Worm (Caenorhabditis elegans) whole organism, midembryonic: Measurements from ENCODE around the gene Y67D8C.7.

ENCODE experiments used
- T22C8.4 ChIP-seq: fragments of 200-800 bp; sonication (Bioruptor generic); IDR thresholded peaks from 2 replicates; pipeline ENCODE4 v1.3.6; 2022; ENCODE audit warnings: missing genetic modification characterization, missing compliant biosample characterization
- cog-1 ChIP-seq: sonication (generic microtip); optimal IDR thresholded peaks from 2 replicates; lab custom pipeline; 2016; ENCODE audit warnings: missing genetic modification characterization, missing compliant biosample characterization
- flt-1 ChIP-seq: fragments of 200-800 bp; sonication (Bioruptor generic); IDR thresholded peaks from 2 replicates; pipeline ENCODE4 v1.3.6; 2022; ENCODE audit warnings: missing genetic modification characterization, missing compliant biosample characterization
- klf-2 ChIP-seq: fragments of 200-800 bp; sonication (Bioruptor generic); conservative IDR thresholded peaks from 2 replicates; pipeline ENCODE4 v1.3.6; 2022; ENCODE audit warnings: missing genetic modification reagents, missing genetic modification characterization, missing compliant biosample characterization
- med-1 ChIP-seq: sonication (generic microtip); optimal IDR thresholded peaks from 2 replicates; lab custom pipeline; 2017; ENCODE audit warnings: missing genetic modification characterization, mild to moderate bottlenecking, missing compliant biosample characterization, antibody characterized with exemption, missing genetic modification reagents; ENCODE audit not compliant: insufficient read depth
- ref-1 ChIP-seq: fragments of 200-800 bp; sonication (Bioruptor generic); conservative IDR thresholded peaks from 2 replicates; pipeline ENCODE4 v1.3.6; 2022; ENCODE audit warnings: missing genetic modification reagents, missing genetic modification characterization, missing compliant biosample characterization
- tab-1 ChIP-seq: fragments of 200-800 bp; sonication (Bioruptor generic); IDR thresholded peaks from 2 replicates; pipeline ENCODE4 v1.3.6; 2022; ENCODE audit warnings: missing genetic modification characterization, missing compliant biosample characterization
- ztf-23 ChIP-seq: fragments of 200-800 bp; sonication (Bioruptor generic); IDR thresholded peaks from 2 replicates; pipeline ENCODE4 v1.3.6; 2022; ENCODE audit warnings: missing genetic modification reagents, missing genetic modification characterization, missing compliant biosample characterization
- ztf-29 ChIP-seq: fragments of 200-800 bp; sonication (Bioruptor generic); IDR thresholded peaks from 2 replicates; pipeline ENCODE4 v1.3.6; 2022; ENCODE audit warnings: missing genetic modification reagents, missing genetic modification characterization, missing compliant biosample characterization

Gene Y67D8C.7

DNA sequence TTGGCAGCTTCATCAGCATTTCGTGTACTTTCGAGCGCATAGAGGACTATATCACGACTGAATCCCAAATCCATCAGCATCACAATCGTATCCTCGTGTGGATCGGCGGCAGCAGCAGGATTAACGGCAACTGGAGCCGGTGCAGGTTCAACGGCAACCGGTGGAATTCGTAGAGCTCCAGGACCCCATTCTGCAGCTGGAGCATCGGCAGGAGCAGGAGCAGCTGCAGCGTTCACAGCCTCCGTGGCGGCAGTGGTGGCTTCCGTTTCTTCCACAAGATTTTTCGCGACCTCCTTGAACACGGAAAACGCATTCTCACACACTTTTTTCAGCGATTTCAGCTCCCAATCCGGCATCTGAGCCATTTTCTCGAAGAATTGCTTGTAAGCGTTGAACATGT, 22.6 kb downstream of the Y67D8C.7 start:
- TF ChIP-seq klf-2 (GFP tag; lab: Robert Waterston, UW) = no peak
- TF ChIP-seq ref-1 (GFP tag; lab: Robert Waterston, UW) = no peak
- TF ChIP-seq tab-1 (GFP tag; lab: Robert Waterston, UW) = no peak
- TF ChIP-seq T22C8.4 (GFP tag; lab: Robert Waterston, UW) = no peak
- TF ChIP-seq ztf-29 (GFP tag; lab: Robert Waterston, UW) = no peak
- no peak for TF ChIP-seq flt-1 (GFP tag; lab: Robert Waterston, UW)
- no peak for TF ChIP-seq ztf-23
- no peak for TF ChIP-seq cog-1 (tag; lab: Kevin White, UChicago)
- TF ChIP-seq med-1 = no peak

- no peak for TF ChIP-seq med-1
- TF ChIP-seq flt-1 (GFP tag; lab: Robert Waterston, UW) = no peak
- TF ChIP-seq klf-2 (GFP tag; lab: Robert Waterston, UW) = no peak
- no peak for TF ChIP-seq tab-1 (GFP tag; lab: Robert Waterston, UW)
- no peak for TF ChIP-seq T22C8.4 (GFP tag; lab: Robert Waterston, UW)
- no peak for TF ChIP-seq ztf-23
- no peak for TF ChIP-seq ztf-29 (GFP tag; lab: Robert Waterston, UW)
- TF ChIP-seq ref-1 (GFP tag; lab: Robert Waterston, UW) = no peak
- no peak for TF ChIP-seq cog-1 (tag; lab: Kevin White, UChicago)
Measured at ce11 chrIV:3038740-3039139, 28.0 kb downstream of the Y67D8C.7 start.

- TF ChIP-seq cog-1 (tag; lab: Kevin White, UChicago) = no peak
- TF ChIP-seq ztf-23 = no peak
Measured at ce11 chrIV:3037932-3038331, 28.8 kb downstream of the Y67D8C.7 start.

ce11 chrIV:3035375-3035774, 31.4 kb downstream of the Y67D8C.7 start:
- TF ChIP-seq T22C8.4 (GFP tag; lab: Robert Waterston, UW) = no peak
- TF ChIP-seq tab-1 (GFP tag; lab: Robert Waterston, UW) = no peak
- TF ChIP-seq ztf-23 = no peak
- no peak for TF ChIP-seq med-1
- no peak for TF ChIP-seq klf-2 (GFP tag; lab: Robert Waterston, UW)
- no peak for TF ChIP-seq ref-1 (GFP tag; lab: Robert Waterston, UW)
- no peak for TF ChIP-seq cog-1 (tag; lab: Kevin White, UChicago)
- no peak for TF ChIP-seq ztf-29 (GFP tag; lab: Robert Waterston, UW)
- TF ChIP-seq flt-1 (GFP tag; lab: Robert Waterston, UW) = no peak

DNA sequence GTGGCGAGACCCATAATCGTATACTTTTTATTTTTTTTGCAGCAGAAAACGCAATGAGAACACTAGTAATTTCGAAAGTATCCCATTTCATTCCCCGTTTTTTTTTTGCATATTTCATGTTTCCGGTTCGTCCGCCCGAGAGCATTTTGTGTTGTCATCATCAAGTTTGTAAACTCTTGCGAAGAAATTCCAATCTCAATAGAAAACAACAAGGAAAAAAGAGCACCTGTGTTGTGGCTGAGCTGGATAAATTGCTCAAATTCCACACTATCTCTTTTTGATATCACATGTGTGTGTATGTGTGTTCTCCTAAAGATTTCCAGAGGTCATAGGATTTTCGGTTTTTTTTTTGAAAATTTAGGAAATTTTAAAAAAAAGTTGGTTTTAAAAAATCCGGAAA, 34.7 kb downstream of the Y67D8C.7 start:
- TF ChIP-seq tab-1 (GFP tag; lab: Robert Waterston, UW) (no peak), cog-1 (tag; lab: Kevin White, UChicago) (no peak)

ce11 chrIV:3029882-3030281, 36.9 kb downstream of the Y67D8C.7 start:
- TF ChIP-seq med-1 = no peak
- TF ChIP-seq ztf-29 (GFP tag; lab: Robert Waterston, UW) = no peak
- no peak for TF ChIP-seq T22C8.4 (GFP tag; lab: Robert Waterston, UW)
- no peak for TF ChIP-seq tab-1 (GFP tag; lab: Robert Waterston, UW)
- no peak for TF ChIP-seq cog-1 (tag; lab: Kevin White, UChicago)
- no peak for TF ChIP-seq klf-2 (GFP tag; lab: Robert Waterston, UW)
- TF ChIP-seq flt-1 (GFP tag; lab: Robert Waterston, UW) = no peak
- TF ChIP-seq ztf-23 = no peak
- no peak for TF ChIP-seq ref-1 (GFP tag; lab: Robert Waterston, UW)

ce11 chrIV:3028842-3029241, 37.9 kb downstream of the Y67D8C.7 start, which contains the start of gene ndnf-1:
TSS of gene ndnf-1 (minus strand) at chrIV:3028942.
- TF ChIP-seq cog-1 (tag; lab: Kevin White, UChicago) (no peak), tab-1 (GFP tag; lab: Robert Waterston, UW) (no peak), T22C8.4 (GFP tag; lab: Robert Waterston, UW) (no peak), flt-1 (GFP tag; lab: Robert Waterston, UW) (no peak), klf-2 (GFP tag; lab: Robert Waterston, UW) (no peak), ztf-23 (no peak), med-1 (no peak), ztf-29 (GFP tag; lab: Robert Waterston, UW) (no peak), ref-1 (GFP tag; lab: Robert Waterston, UW) (no peak)

ce11 chrIV:3025874-3026609, 40.7 kb downstream of the Y67D8C.7 start:
- TF ChIP-seq flt-1 (GFP tag; lab: Robert Waterston, UW) (no peak), T22C8.4 (GFP tag; lab: Robert Waterston, UW) (peak; percentile 67)

DNA sequence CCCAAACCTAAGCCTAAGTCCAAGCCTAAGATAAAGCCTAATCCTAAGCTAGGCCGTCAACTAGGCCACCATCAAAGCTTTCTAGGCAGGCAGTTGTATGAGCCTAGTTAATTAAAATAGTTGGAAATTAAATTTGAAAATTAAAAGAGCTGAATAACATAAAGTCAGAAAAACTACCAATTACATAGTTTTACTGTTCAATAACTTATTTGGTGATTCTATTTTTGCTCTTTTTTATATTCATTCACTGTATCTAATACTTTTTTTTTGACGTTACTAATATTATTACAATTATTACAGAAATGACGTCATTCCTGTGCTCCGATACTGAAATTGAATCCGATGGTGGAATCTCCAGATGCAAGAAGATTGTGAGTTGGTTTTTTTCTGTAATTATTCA, 47.3 kb downstream of the Y67D8C.7 start, which contains the start of gene lin-22:
lin-22 (plus strand) TSS at position 301 of the 400 bp plus-strand sequence.
- TF ChIP-seq flt-1 (GFP tag; lab: Robert Waterston, UW) (no peak), med-1 (no peak), cog-1 (tag; lab: Kevin White, UChicago) (no peak)

- TF ChIP-seq klf-2 (GFP tag; lab: Robert Waterston, UW) = no peak
- TF ChIP-seq ref-1 (GFP tag; lab: Robert Waterston, UW) = no peak
Measured at ce11 chrIV:3018588-3018987, 48.1 kb downstream of the Y67D8C.7 start.

- TF ChIP-seq flt-1 (GFP tag; lab: Robert Waterston, UW) (no peak), cog-1 (tag; lab: Kevin White, UChicago) (no peak), ztf-23 (no peak)
Measured at ce11 chrIV:3016202-3016601, 50.5 kb downstream of the Y67D8C.7 start.
